Fruit fly (Drosophila melanogaster): ENCODE results near the gene CG7715.

The CG7715 gene

dm6 chr3R:18694952-18695351 is 33.3 kb downstream of the CG7715 start, which contains the start of gene CG34282:
Gene CG34282 (plus strand): TSS chr3R:18695252.
- TF ChIP-seq CG6276 (GFP tag; optimal IDR thresholded peaks at IDR 0.05), result no peak
- TF ChIP-seq lz (GFP tag; optimal IDR thresholded peaks at IDR 0.05), result no peak
- no peak for TF ChIP-seq fd85E (GFP tag; optimal IDR thresholded peaks at IDR 0.05)
- TF ChIP-seq CG7368 (GFP tag; optimal IDR thresholded peaks at IDR 0.05), result no peak
- TF ChIP-seq dac (GFP tag; optimal IDR thresholded peaks at IDR 0.05), result no peak
- no peak for TF ChIP-seq CG4318 (GFP tag; optimal IDR thresholded peaks at IDR 0.05)
- TF ChIP-seq Smox (GFP tag; optimal IDR thresholded peaks at IDR 0.05), result no peak
- no peak for TF ChIP-seq CG6792 (GFP tag; optimal IDR thresholded peaks at IDR 0.05)
- no peak for TF ChIP-seq eg (GFP tag; IDR thresholded peaks at IDR 0.05)
- no peak for TF ChIP-seq vri (GFP tag; optimal IDR thresholded peaks at IDR 0.05)
- no peak for TF ChIP-seq net (GFP tag; optimal IDR thresholded peaks at IDR 0.05)
- no peak for TF ChIP-seq ss (GFP tag; optimal IDR thresholded peaks at IDR 0.05)
- no peak for TF ChIP-seq Hr4 (GFP tag; optimal IDR thresholded peaks at IDR 0.05)
- no peak for TF ChIP-seq CG34406 (GFP tag; optimal IDR thresholded peaks at IDR 0.05)
- no peak for TF ChIP-seq fkh (GFP tag; optimal IDR thresholded peaks at IDR 0.05)
- TF ChIP-seq Hr39 (GFP tag; optimal IDR thresholded peaks at IDR 0.05), result no peak
- TF ChIP-seq svp (GFP tag), result no peak
- no peak for TF ChIP-seq spab (GFP tag; optimal IDR thresholded peaks at IDR 0.05)
- no peak for TF ChIP-seq Lpt (GFP tag; optimal IDR thresholded peaks at IDR 0.05)
- no peak for TF ChIP-seq Sox102F (GFP tag; optimal IDR thresholded peaks at IDR 0.05)

- TF ChIP-seq CG34406 (GFP tag; optimal IDR thresholded peaks at IDR 0.05), result no peak
Observed at dm6 chr3R:18693611-18694010, 34.7 kb downstream of the CG7715 start, which contains the start of gene CG14300. Gene CG14300 (minus strand): TSS chr3R:18693711.

dm6 chr3R:18692619-18693018 is 35.6 kb downstream of the CG7715 start, which contains the start of gene Muc91C:
Gene Muc91C (minus strand): TSS chr3R:18692719.
- TF ChIP-seq CG9139 (GFP tag; optimal IDR thresholded peaks at IDR 0.05), result no peak
- TF ChIP-seq cyc (GFP tag; optimal IDR thresholded peaks at IDR 0.05), result no peak
- TF ChIP-seq CG8632 (GFP tag; optimal IDR thresholded peaks at IDR 0.05), result no peak
- TF ChIP-seq OdsH (GFP tag; optimal IDR thresholded peaks at IDR 0.05), result no peak
- TF ChIP-seq dsx (GFP tag; optimal IDR thresholded peaks at IDR 0.05; ENCODE audit: poor library complexity, severe bottlenecking), result no peak
- no peak for TF ChIP-seq CG6276 (GFP tag; optimal IDR thresholded peaks at IDR 0.05)
- no peak for TF ChIP-seq CG11902 (GFP tag; optimal IDR thresholded peaks at IDR 0.05)
- no peak for TF ChIP-seq Hr4 (GFP tag; optimal IDR thresholded peaks at IDR 0.05)
- TF ChIP-seq fd59A (GFP tag; optimal IDR thresholded peaks at IDR 0.05), result no peak
- TF ChIP-seq CG8119 (GFP tag; IDR thresholded peaks at IDR 0.05), result no peak
- TF ChIP-seq CG7368 (GFP tag; optimal IDR thresholded peaks at IDR 0.05), result no peak
- TF ChIP-seq Eip78C (GFP tag), result no peak
- no peak for TF ChIP-seq esn (GFP tag; optimal IDR thresholded peaks at IDR 0.05)
- TF ChIP-seq dac (GFP tag; optimal IDR thresholded peaks at IDR 0.05), result no peak
- no peak for TF ChIP-seq Ets21C (GFP tag; optimal IDR thresholded peaks at IDR 0.05)

dm6 chr3R:18681054-18681453 is 47.2 kb downstream of the CG7715 start:
- no peak for TF ChIP-seq CG11294 (GFP tag; IDR thresholded peaks at IDR 0.05)
- TF ChIP-seq Hr38 (GFP tag; optimal IDR thresholded peaks at IDR 0.05), result no peak
- TF ChIP-seq dac (GFP tag; optimal IDR thresholded peaks at IDR 0.05), result no peak
- TF ChIP-seq CG7368 (GFP tag; optimal IDR thresholded peaks at IDR 0.05), result no peak
- no peak for TF ChIP-seq Eip93F (GFP tag; optimal IDR thresholded peaks at IDR 0.05)
- no peak for TF ChIP-seq CG8119 (GFP tag; IDR thresholded peaks at IDR 0.05)

- TF ChIP-seq fd59A (GFP tag; optimal IDR thresholded peaks at IDR 0.05) (no peak), CG6854 (GFP tag; optimal IDR thresholded peaks at IDR 0.05) (no peak), CG11902 (GFP tag; optimal IDR thresholded peaks at IDR 0.05) (no peak), eg (GFP tag; IDR thresholded peaks at IDR 0.05) (no peak), Eip75B (GFP tag; optimal IDR thresholded peaks at IDR 0.05) (no peak), vri (GFP tag; optimal IDR thresholded peaks at IDR 0.05) (no peak), acj6 (GFP tag; optimal IDR thresholded peaks at IDR 0.05) (no peak)
Observed at dm6 chr3R:18680332-18680731, 47.9 kb downstream of the CG7715 start, which contains the start of the genes CG46318 and ChT. Gene CG46318 (plus strand): TSS chr3R:18680604. Gene ChT (plus strand): TSS chr3R:18680604.

Measured in whole organism, prepupa.